Worm (Caenorhabditis elegans): ENCODE results near the gene nhr-223.
"Not testable (repeated sequence)": the region's sequence is repeated elsewhere in the genome, so short reads cannot be mapped to it uniquely, and the experiment has no call there.

Gene nhr-223

ce11 chrV:15782494-15782893 is 13.7 kb upstream of the nhr-223 start, which contains the start of gene T26E4.3:
Gene T26E4.3, plus strand, starts transcription at chrV:15782794.
- TF ChIP-seq tbx-11 (GFP tag; IDR thresholded peaks at IDR 0.05) (no peak), tra-4 (tag; optimal IDR thresholded peaks at IDR 0.05) (no peak), hmg-4 (GFP tag; optimal IDR thresholded peaks at IDR 0.05) (no peak), flt-1 (GFP tag; IDR thresholded peaks at IDR 0.05) (no peak), aly-1 (tag; optimal IDR thresholded peaks at IDR 0.05) (no peak), tbx-37 (GFP tag; conservative IDR thresholded peaks at IDR 0.05) (no peak), pes-1 (GFP tag; IDR thresholded peaks at IDR 0.05) (no peak), ama-1 (optimal IDR thresholded peaks at IDR 0.05) (no peak), F13C5.2 (tag; optimal IDR thresholded peaks at IDR 0.05) (no peak), hmbx-1 (tag; optimal IDR thresholded peaks at IDR 0.05) (no peak), B0310.2 (tag; optimal IDR thresholded peaks at IDR 0.05) (no peak), hnd-1 (tag; optimal IDR thresholded peaks at IDR 0.05) (no peak), scrt-1 (GFP tag; IDR thresholded peaks at IDR 0.05) (no peak), ceh-13 (GFP tag; optimal IDR thresholded peaks at IDR 0.05) (no peak), sea-1 (GFP tag; conservative IDR thresholded peaks at IDR 0.05) (no peak), ceh-36 (tag; optimal IDR thresholded peaks at IDR 0.05) (no peak), ets-7 (tag; optimal IDR thresholded peaks at IDR 0.05) (no peak)

- TF ChIP-seq ama-1 (optimal IDR thresholded peaks at IDR 0.05), result no peak
Measured at ce11 chrV:15792409-15792808, 3.8 kb upstream of the nhr-223 start, which contains the start of gene T26E4.4. Gene T26E4.4, minus strand, starts transcription at chrV:15792509.

ce11 chrV:15793270-15793669 is 2.9 kb upstream of the nhr-223 start, which contains the start of gene T26E4.7:
Gene T26E4.7, plus strand, starts transcription at chrV:15793570.
- no peak for TF ChIP-seq sea-1 (GFP tag; conservative IDR thresholded peaks at IDR 0.05)
- TF ChIP-seq ets-7 (tag; optimal IDR thresholded peaks at IDR 0.05), result no peak
- no peak for TF ChIP-seq tbx-11 (GFP tag; IDR thresholded peaks at IDR 0.05)
- TF ChIP-seq ama-1 (optimal IDR thresholded peaks at IDR 0.05), result no peak
- TF ChIP-seq ceh-36 (tag; optimal IDR thresholded peaks at IDR 0.05), result no peak
- no peak for TF ChIP-seq scrt-1 (GFP tag; IDR thresholded peaks at IDR 0.05)
- no peak for TF ChIP-seq hnd-1 (tag; optimal IDR thresholded peaks at IDR 0.05)
- TF ChIP-seq F13C5.2 (tag; optimal IDR thresholded peaks at IDR 0.05), result no peak
- TF ChIP-seq hmg-4 (GFP tag; optimal IDR thresholded peaks at IDR 0.05), result no peak
- TF ChIP-seq ceh-13 (GFP tag; optimal IDR thresholded peaks at IDR 0.05), result no peak
- TF ChIP-seq flt-1 (GFP tag; IDR thresholded peaks at IDR 0.05), result no peak
- no peak for TF ChIP-seq tra-4 (tag; optimal IDR thresholded peaks at IDR 0.05)
- TF ChIP-seq hmbx-1 (tag; optimal IDR thresholded peaks at IDR 0.05), result no peak
- no peak for TF ChIP-seq pes-1 (GFP tag; IDR thresholded peaks at IDR 0.05)
- TF ChIP-seq tbx-37 (GFP tag; conservative IDR thresholded peaks at IDR 0.05), result no peak
- TF ChIP-seq aly-1 (tag; optimal IDR thresholded peaks at IDR 0.05), result no peak
- TF ChIP-seq B0310.2 (tag; optimal IDR thresholded peaks at IDR 0.05), result no peak

- TF ChIP-seq F13C5.2 (tag; optimal IDR thresholded peaks at IDR 0.05) (no peak), ets-7 (tag; optimal IDR thresholded peaks at IDR 0.05) (no peak), aly-1 (tag; optimal IDR thresholded peaks at IDR 0.05) (no peak), hmbx-1 (tag; optimal IDR thresholded peaks at IDR 0.05) (no peak), tbx-11 (GFP tag; IDR thresholded peaks at IDR 0.05) (no peak)
Measured at ce11 chrV:15798108-15798507, 1.9 kb downstream of the nhr-223 start, which contains the start of gene T26E4.10. Gene T26E4.10, minus strand, starts transcription at chrV:15798208.

- not testable (repeated sequence) for TF ChIP-seq B0310.2 (tag; optimal IDR thresholded peaks at IDR 0.05); ets-7 (tag; optimal IDR thresholded peaks at IDR 0.05); tbx-37 (GFP tag; conservative IDR thresholded peaks at IDR 0.05)
Measured at ce11 chrV:15802623-15803022, 6.4 kb downstream of the nhr-223 start, which contains the start of gene T26E4.9. Gene T26E4.9, minus strand, starts transcription at chrV:15802723.

ce11 chrV:15803079-15803478 is 6.9 kb downstream of the nhr-223 start, which contains the start of gene srd-27:
Gene srd-27, plus strand, starts transcription at chrV:15803379.
- TF ChIP-seq ceh-13 (GFP tag; optimal IDR thresholded peaks at IDR 0.05); ets-7 (tag; optimal IDR thresholded peaks at IDR 0.05); hmbx-1 (tag; optimal IDR thresholded peaks at IDR 0.05): not testable (repeated sequence)

ce11 chrV:15803748-15804147 is 7.6 kb downstream of the nhr-223 start, which contains the start of gene T26E4.18:
Gene T26E4.18, minus strand, starts transcription at chrV:15803848.
- not testable (repeated sequence) for TF ChIP-seq tbx-37 (GFP tag; conservative IDR thresholded peaks at IDR 0.05); flt-1 (GFP tag; IDR thresholded peaks at IDR 0.05); ama-1 (optimal IDR thresholded peaks at IDR 0.05)

- TF ChIP-seq hnd-1 (tag; optimal IDR thresholded peaks at IDR 0.05); ceh-13 (GFP tag; optimal IDR thresholded peaks at IDR 0.05); hmg-4 (GFP tag; optimal IDR thresholded peaks at IDR 0.05): not testable (repeated sequence)
Measured at ce11 chrV:15807420-15807819, 11.2 kb downstream of the nhr-223 start, which contains the start of gene srsx-38. Gene srsx-38, minus strand, starts transcription at chrV:15807520.

ce11 chrV:15809543-15809942 is 13.4 kb downstream of the nhr-223 start, which contains the start of gene srsx-36:
Gene srsx-36, minus strand, starts transcription at chrV:15809643.
- no peak for TF ChIP-seq sea-1 (GFP tag; conservative IDR thresholded peaks at IDR 0.05)
- no peak for TF ChIP-seq flt-1 (GFP tag; IDR thresholded peaks at IDR 0.05)
- TF ChIP-seq aly-1 (tag; optimal IDR thresholded peaks at IDR 0.05), result no peak
- no peak for TF ChIP-seq ceh-36 (tag; optimal IDR thresholded peaks at IDR 0.05)
- no peak for TF ChIP-seq ama-1 (optimal IDR thresholded peaks at IDR 0.05)
- TF ChIP-seq hnd-1 (tag; optimal IDR thresholded peaks at IDR 0.05), result no peak
- no peak for TF ChIP-seq tra-4 (tag; optimal IDR thresholded peaks at IDR 0.05)
- no peak for TF ChIP-seq F13C5.2 (tag; optimal IDR thresholded peaks at IDR 0.05)
- no peak for TF ChIP-seq tbx-11 (GFP tag; IDR thresholded peaks at IDR 0.05)
